Fruit fly (Drosophila melanogaster) whole organism, pupa: ENCODE measurements around the gene c-cup.

Experiments used
- CG12605 ChIP-seq: fragments of 200-800 bp; sonication (Bioruptor generic); IDR thresholded peaks from 2 replicates; pipeline ENCODE4 v1.3.6; 2022; ENCODE audit warnings: missing biosample characterization, missing genetic modification characterization
- CG13204 ChIP-seq: fragments of 200-800 bp; sonication (Bioruptor generic); optimal IDR thresholded peaks from 2 replicates; lab custom pipeline; 2018; ENCODE audit warnings: missing biosample characterization, mild to moderate bottlenecking, missing genetic modification characterization, moderate library complexity
- CG32121 ChIP-seq: fragments of 200-800 bp; sonication (Bioruptor generic); IDR thresholded peaks from 2 replicates; pipeline ENCODE4 v1.3.6; 2022; ENCODE audit warnings: missing biosample characterization, missing genetic modification characterization
- CG34367 ChIP-seq: fragments of 200-800 bp; sonication (Bioruptor generic); optimal IDR thresholded peaks from 2 replicates; lab custom pipeline; 2018; ENCODE audit warnings: missing biosample characterization, mild to moderate bottlenecking, missing genetic modification characterization
- CG4496 ChIP-seq: fragments of 200-800 bp; sonication (Bioruptor generic); IDR thresholded peaks from 3 replicates; pipeline ENCODE4 v1.3.6; 2022; ENCODE audit warnings: missing biosample characterization, missing genetic modification characterization
- CG8159 ChIP-seq: fragments of 200-800 bp; sonication (Bioruptor generic); optimal IDR thresholded peaks from 3 replicates; lab custom pipeline; 2018; ENCODE audit warnings: missing biosample characterization, mild to moderate bottlenecking, missing genetic modification characterization, moderate library complexity
- CG8301 ChIP-seq: fragments of 200-800 bp; sonication (Bioruptor generic); optimal IDR thresholded peaks from 2 replicates; lab custom pipeline; 2018; ENCODE audit warnings: missing biosample characterization, mild to moderate bottlenecking, missing genetic modification characterization
- D1 ChIP-seq: fragments of 200-800 bp; sonication (Bioruptor generic); optimal IDR thresholded peaks from 2 replicates; lab custom pipeline; 2018; ENCODE audit warnings: missing biosample characterization, mild to moderate bottlenecking, missing genetic modification characterization, moderate library complexity
- EcR ChIP-seq: fragments of 200-800 bp; sonication (Bioruptor generic); optimal IDR thresholded peaks from 3 replicates; lab custom pipeline; 2019; ENCODE audit warnings: missing biosample characterization, missing genetic modification characterization, mild to moderate bottlenecking, moderate library complexity, missing genetic modification reagents
- Ets98B ChIP-seq: fragments of 200-800 bp; sonication (Bioruptor generic); IDR thresholded peaks from 2 replicates; pipeline ENCODE4 v1.3.6; 2022; ENCODE audit warnings: missing biosample characterization, missing genetic modification characterization
- Snoo ChIP-seq: fragments of 200-800 bp; sonication (Bioruptor generic); optimal IDR thresholded peaks from 3 replicates; lab custom pipeline; 2017; ENCODE audit warnings: missing biosample characterization, mild to moderate bottlenecking, missing genetic modification characterization, inconsistent platforms
- fd96Ca ChIP-seq: fragments of 200-800 bp; sonication (Bioruptor generic); IDR thresholded peaks from 3 replicates; pipeline ENCODE4 v1.3.6; 2022; ENCODE audit warnings: missing biosample characterization, missing genetic modification characterization
- rn ChIP-seq: fragments of 200-800 bp; sonication (Bioruptor generic); IDR thresholded peaks from 2 replicates; pipeline ENCODE4 v1.3.6; 2022; ENCODE audit warnings: missing biosample characterization, missing genetic modification characterization

DNA sequence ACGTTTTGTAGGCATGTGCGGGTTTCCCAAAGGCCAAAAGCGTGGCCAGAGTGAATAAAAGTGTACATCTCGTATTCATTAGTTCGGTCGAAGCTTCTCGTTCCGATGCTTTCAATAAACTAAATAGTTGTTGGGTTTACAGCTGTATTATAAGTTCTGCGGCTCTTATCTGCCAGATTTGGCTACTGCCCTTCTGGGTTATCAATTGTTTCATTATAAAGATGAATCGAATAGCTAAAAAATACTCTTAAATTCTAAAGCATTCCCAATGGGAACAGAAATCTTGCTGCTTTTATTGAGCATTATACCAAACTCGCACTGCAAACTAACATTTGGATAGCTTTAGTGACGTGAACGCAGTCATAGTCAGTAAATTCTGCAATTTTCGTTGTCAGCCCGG, 6.0 kb downstream of the c-cup start, which contains the start of gene CG31664:
- TF ChIP-seq fd96Ca = no peak
- TF ChIP-seq EcR (GFP tag; lab: Kevin White, UChicago) = no peak
- TF ChIP-seq CG8159 (tag; lab: Kevin White, UChicago) = no peak
- TF ChIP-seq CG8301 (tag; lab: Kevin White, UChicago) = no peak
- TF ChIP-seq CG13204 (GFP tag; lab: Kevin White, UChicago) = no peak
- no peak for TF ChIP-seq CG4496 (GFP tag; lab: Robert Waterston, UW)
- no peak for TF ChIP-seq Snoo (tag; lab: Kevin White, UChicago)
- TF ChIP-seq rn (GFP tag; lab: Robert Waterston, UW) = no peak
- TF ChIP-seq Ets98B (GFP tag; lab: Robert Waterston, UW) = no peak
- no peak for TF ChIP-seq D1
- TF ChIP-seq CG34367 = no peak
- TF ChIP-seq CG32121 (GFP tag; lab: Robert Waterston, UW) = no peak
- no peak for TF ChIP-seq CG12605 (GFP tag; lab: Robert Waterston, UW)
